Worm (Caenorhabditis elegans) whole organism, L2 larva: ENCODE measurements around the gene lelo-3.

ENCODE experiments used
- F13H6.1 ChIP-seq: sonication (generic microtip); optimal IDR thresholded peaks from 2 replicates; lab custom pipeline; 2016; ENCODE audit warnings: missing genetic modification characterization, missing compliant biosample characterization
- elt-1 ChIP-seq: fragments of 150-350 bp; optimal IDR thresholded peaks from 2 replicates; lab custom pipeline; 2014; ENCODE audit warnings: missing biosample characterization, missing genetic modification characterization
- lin-13 ChIP-seq: fragments of 150-350 bp; optimal IDR thresholded peaks from 2 replicates; lab custom pipeline; 2014; ENCODE audit warnings: missing biosample characterization, missing genetic modification reagents, missing genetic modification characterization
- nhr-11 ChIP-seq: fragments of 150-350 bp; optimal IDR thresholded peaks from 2 replicates; lab custom pipeline; 2014; ENCODE audit warnings: missing biosample characterization, missing genetic modification characterization
- nhr-23 ChIP-seq: fragments of 150-350 bp; optimal IDR thresholded peaks from 2 replicates; lab custom pipeline; 2014; ENCODE audit warnings: missing biosample characterization, missing genetic modification reagents, missing genetic modification characterization
- sma-3 ChIP-seq: sonication (generic microtip); optimal IDR thresholded peaks from 2 replicates; lab custom pipeline; 2016; ENCODE audit warnings: missing genetic modification reagents, missing genetic modification characterization, missing compliant biosample characterization

ce11 chrX:6031169-6031568 lies 8.8 kb upstream of the lelo-3 start, which contains the start of gene ipp-5:
- TF ChIP-seq nhr-23 (tag; lab: Kevin White, UChicago) (no peak), nhr-11 (no peak), sma-3 (no peak), elt-1 (no peak), F13H6.1 (tag; lab: Kevin White, UChicago) (no peak), lin-13 (GFP tag; lab: Kevin White, UChicago) (no peak)
